Worm (Caenorhabditis elegans): ENCODE results near the gene C29F5.1.

ce11 chrII:6334745-6335260, 31.5 kb downstream of the C29F5.1 start:
- no peak for TF ChIP-seq snpc-4 (GFP tag; optimal IDR thresholded peaks at IDR 0.05)
- no peak for TF ChIP-seq snpc-4 (tag; optimal IDR thresholded peaks at IDR 0.05)
- TF ChIP-seq lsl-1 (GFP tag; optimal IDR thresholded peaks at IDR 0.05): no peak
- no peak for TF ChIP-seq ceh-79 (tag; optimal IDR thresholded peaks at IDR 0.05)
- TF ChIP-seq sdz-38 (tag; optimal IDR thresholded peaks at IDR 0.05): no peak
- TF ChIP-seq egl-44 (GFP tag; IDR thresholded peaks at IDR 0.05): no peak
- no peak for TF ChIP-seq unc-130 (GFP tag; optimal IDR thresholded peaks at IDR 0.05)
- TF ChIP-seq athp-1 (tag; optimal IDR thresholded peaks at IDR 0.05): no peak
- TF ChIP-seq aptf-2 (GFP tag; conservative IDR thresholded peaks at IDR 0.05): no peak
- no peak for TF ChIP-seq F57C9.4 (tag; optimal IDR thresholded peaks at IDR 0.05)
- TF ChIP-seq lin-40 (tag; optimal IDR thresholded peaks at IDR 0.05): no peak

Measured in whole organism, young adult.